Fruit fly (Drosophila melanogaster): ENCODE measurements around the gene CG31528.

DNA sequence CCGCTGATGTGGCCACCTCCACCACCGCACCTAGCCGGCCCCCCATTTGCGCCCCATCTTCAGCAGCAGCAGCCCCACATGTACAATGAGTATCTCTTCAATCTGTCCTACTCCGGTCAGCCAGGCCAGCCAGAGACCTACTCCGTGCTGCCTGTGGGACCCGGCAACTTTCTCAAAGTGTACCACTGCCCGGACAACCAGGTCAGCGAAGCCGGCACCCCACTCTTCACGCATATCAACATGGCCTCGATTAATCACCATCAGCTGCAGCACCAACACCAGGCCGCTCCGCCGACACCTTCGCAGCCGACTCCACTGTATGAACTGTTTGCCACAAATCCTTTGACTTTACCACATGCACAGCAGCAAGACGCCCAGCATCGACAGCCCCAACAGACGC is 21.6 kb downstream of the CG31528 start:
- TF ChIP-seq Dfd (GFP tag; optimal IDR thresholded peaks at IDR 0.05), result no peak
- TF ChIP-seq stwl (tag; optimal IDR thresholded peaks at IDR 0.05), result no peak
- no peak for TF ChIP-seq vnd (GFP tag; IDR thresholded peaks at IDR 0.05; ENCODE audit: partially characterized antibody)
- no peak for TF ChIP-seq CG8478 (optimal IDR thresholded peaks at IDR 0.05)
- no peak for TF ChIP-seq pho (GFP tag; optimal IDR thresholded peaks at IDR 0.05)
- no peak for TF ChIP-seq CG6765 (GFP tag; optimal IDR thresholded peaks at IDR 0.05)
- TF ChIP-seq CG34422 (GFP tag; IDR thresholded peaks at IDR 0.05), result no peak
